Worm (Caenorhabditis elegans): ENCODE measurements around the gene T24C4.3.

The T24C4.3 gene

DNA sequence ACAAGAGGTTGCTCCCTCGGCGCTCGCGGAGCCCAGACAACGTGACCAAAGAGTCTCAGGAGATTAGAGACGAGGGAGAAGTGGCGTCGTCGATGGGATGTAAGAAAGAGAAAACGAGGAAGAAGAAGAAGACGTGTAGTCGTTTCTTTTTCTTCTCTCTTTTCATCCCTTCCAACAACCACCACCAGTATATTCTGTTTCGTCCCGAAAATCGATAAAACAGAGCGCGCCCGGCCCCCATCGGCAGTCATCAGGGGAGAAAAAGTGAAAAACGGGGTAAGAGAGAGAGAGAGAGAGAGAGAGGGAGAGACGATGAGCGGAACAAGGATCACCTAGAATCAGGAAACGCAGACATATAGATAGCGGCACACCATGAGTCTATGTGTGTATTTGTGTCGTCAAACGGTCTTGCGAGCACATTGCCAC is 15.6 kb upstream of the T24C4.3 start (continued):
- peak; percentile 26 for TF ChIP-seq dpl-1 (GFP tag; optimal IDR thresholded peaks at IDR 0.05)
- no peak for TF ChIP-seq egl-27 (tag; optimal IDR thresholded peaks at IDR 0.05)
- TF ChIP-seq F44E2.7 (GFP tag; IDR thresholded peaks at IDR 0.05) = no peak
- peak; percentile 62 for TF ChIP-seq T26A8.4 (GFP tag; IDR thresholded peaks at IDR 0.05)
- no peak for TF ChIP-seq R02D3.7 (tag; optimal IDR thresholded peaks at IDR 0.05)
- no peak for TF ChIP-seq lin-15B (tag; optimal IDR thresholded peaks at IDR 0.05)
- TF ChIP-seq tra-1 (GFP tag; IDR thresholded peaks at IDR 0.05) = no peak
- TF ChIP-seq ceh-82 (tag; optimal IDR thresholded peaks at IDR 0.05) = no peak
- no peak for TF ChIP-seq ZK337.2 (GFP tag; IDR thresholded peaks at IDR 0.05)
- no peak for TF ChIP-seq dmd-8 (GFP tag; IDR thresholded peaks at IDR 0.05)
- TF ChIP-seq nhr-6 (tag; optimal IDR thresholded peaks at IDR 0.05) = no peak
- no peak for TF ChIP-seq Y5F2A.4 (GFP tag; optimal IDR thresholded peaks at IDR 0.05)
- TF ChIP-seq lin-13 (GFP tag; optimal IDR thresholded peaks at IDR 0.05) = no peak

DNA sequence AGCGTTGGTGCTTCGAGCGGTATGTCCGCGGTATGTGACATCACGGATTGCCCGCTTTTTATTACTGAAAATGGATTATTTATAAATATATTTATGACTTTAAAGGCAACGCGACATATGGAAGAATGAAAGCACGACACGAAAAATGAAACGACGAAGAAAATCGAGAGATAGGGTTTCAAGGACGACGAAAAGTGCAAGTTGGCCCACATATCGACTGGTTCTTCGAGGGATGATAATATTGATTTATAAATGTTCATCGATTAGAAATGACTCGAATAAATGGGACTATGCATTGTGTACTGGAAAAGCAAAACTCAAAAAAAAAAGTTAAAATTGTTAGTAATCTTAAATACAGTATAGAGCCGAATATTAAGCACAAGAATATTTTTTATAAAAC is 14.5 kb upstream of the T24C4.3 start, which contains the start of gene zer-1:
Gene zer-1, minus strand, starts transcription at position 68 of the 400 bp plus-strand sequence.
- TF ChIP-seq lin-39 (tag; optimal IDR thresholded peaks at IDR 0.05) = no peak
- no peak for TF ChIP-seq lin-38 (GFP tag; IDR thresholded peaks at IDR 0.05)
- no peak for TF ChIP-seq saeg-2 (GFP tag; IDR thresholded peaks at IDR 0.05)
- TF ChIP-seq lir-3 (tag; optimal IDR thresholded peaks at IDR 0.05) = no peak
- no peak for TF ChIP-seq Y105C5A.15 (GFP tag; IDR thresholded peaks at IDR 0.05)
- TF ChIP-seq ctbp-1 (GFP tag; IDR thresholded peaks at IDR 0.05) = no peak
- TF ChIP-seq zip-2 (tag; optimal IDR thresholded peaks at IDR 0.05) = no peak
- no peak for TF ChIP-seq daf-8 (GFP tag; IDR thresholded peaks at IDR 0.05)
- TF ChIP-seq sdz-12 (GFP tag; optimal IDR thresholded peaks at IDR 0.05) = no peak
- no peak for TF ChIP-seq nhr-111 (GFP tag; optimal IDR thresholded peaks at IDR 0.05)
- TF ChIP-seq vab-7 (GFP tag; IDR thresholded peaks at IDR 0.05) = no peak
- no peak for TF ChIP-seq egl-43 (GFP tag; IDR thresholded peaks at IDR 0.05)

DNA sequence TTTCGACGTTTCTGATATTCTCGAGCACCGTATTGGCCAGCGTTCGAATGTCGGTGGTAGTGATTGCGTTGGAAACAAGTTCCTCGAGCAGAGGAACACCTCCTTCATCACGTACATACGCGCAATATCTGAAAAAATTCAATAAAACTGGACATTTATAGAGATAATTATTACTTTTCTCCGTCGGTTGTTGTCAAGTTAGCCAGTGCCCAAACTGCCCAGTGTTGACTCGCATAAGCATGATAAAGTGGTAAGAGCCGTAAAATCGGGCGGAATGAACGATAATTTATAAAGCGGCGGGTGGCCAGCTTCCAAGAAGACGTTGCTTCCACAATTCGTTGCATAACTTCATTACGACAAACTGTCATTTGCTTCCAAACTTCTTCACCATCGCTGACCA is 11.3 kb upstream of the T24C4.3 start:
- no peak for TF ChIP-seq T26A8.4 (GFP tag; IDR thresholded peaks at IDR 0.05)
- TF ChIP-seq unc-39 (tag; optimal IDR thresholded peaks at IDR 0.05) = no peak
- no peak for TF ChIP-seq saeg-2 (GFP tag; IDR thresholded peaks at IDR 0.05)
- no peak for TF ChIP-seq lin-15B (tag; optimal IDR thresholded peaks at IDR 0.05)
- no peak for TF ChIP-seq gei-8 (GFP tag; optimal IDR thresholded peaks at IDR 0.05)
- TF ChIP-seq nhr-25 (tag; optimal IDR thresholded peaks at IDR 0.05; ENCODE audit: borderline replicate concordance, insufficient read depth) = no peak
- TF ChIP-seq mdt-29 (GFP tag; IDR thresholded peaks at IDR 0.05) = no peak
- TF ChIP-seq madf-9 (GFP tag; conservative IDR thresholded peaks at IDR 0.05) = no peak
- TF ChIP-seq Y105C5A.15 (GFP tag; IDR thresholded peaks at IDR 0.05) = no peak
- TF ChIP-seq arid-1 (GFP tag; conservative IDR thresholded peaks at IDR 0.05) = no peak
- no peak for TF ChIP-seq nhr-6 (tag; optimal IDR thresholded peaks at IDR 0.05)
- no peak for TF ChIP-seq nhr-111 (GFP tag; optimal IDR thresholded peaks at IDR 0.05)
- no peak for TF ChIP-seq lim-7 (GFP tag; IDR thresholded peaks at IDR 0.05)

DNA sequence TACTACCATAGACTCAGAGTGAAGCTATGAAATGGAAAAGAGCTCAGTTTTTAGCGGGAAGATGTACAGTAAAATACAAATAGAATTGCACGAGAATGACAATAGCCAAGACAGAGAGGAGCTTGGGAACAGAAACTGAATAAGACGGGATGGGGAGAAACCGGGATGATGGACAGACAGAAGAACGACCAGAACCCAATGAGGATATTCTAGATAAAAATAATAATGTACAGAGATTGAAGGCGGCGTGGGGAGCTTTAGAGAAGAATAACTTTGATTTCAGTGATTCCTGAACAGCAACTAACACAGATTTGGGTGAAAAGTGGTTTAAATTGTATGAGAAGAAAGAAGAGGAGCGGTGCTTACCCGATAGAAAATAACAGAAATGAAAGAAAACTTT is 9.2 kb upstream of the T24C4.3 start:
- TF ChIP-seq tra-1 (GFP tag; IDR thresholded peaks at IDR 0.05) (no peak), lin-15B (tag; optimal IDR thresholded peaks at IDR 0.05) (no peak), T26A8.4 (GFP tag; IDR thresholded peaks at IDR 0.05) (no peak), php-3 (GFP tag; IDR thresholded peaks at IDR 0.05) (no peak), ceh-44 (GFP tag; IDR thresholded peaks at IDR 0.05) (no peak), sdz-12 (GFP tag; optimal IDR thresholded peaks at IDR 0.05) (no peak), zfp-2 (tag; optimal IDR thresholded peaks at IDR 0.05) (no peak), mes-2 (tag; optimal IDR thresholded peaks at IDR 0.05; ENCODE audit: poor library complexity, severe bottlenecking) (peak; percentile 15), unc-130 (GFP tag; optimal IDR thresholded peaks at IDR 0.05) (peak; percentile 46), lin-38 (GFP tag; IDR thresholded peaks at IDR 0.05) (peak; percentile 36; the same call in 1 of the 2 replicates), ceh-62 (tag; optimal IDR thresholded peaks at IDR 0.05) (no peak), nhr-6 (tag; optimal IDR thresholded peaks at IDR 0.05) (no peak), lim-7 (GFP tag; IDR thresholded peaks at IDR 0.05) (no peak), F37D6.2 (tag; optimal IDR thresholded peaks at IDR 0.05) (no peak)
